Fruit fly (Drosophila melanogaster): Measurements from ENCODE around the gene CG14543.

Gene CG14543

dm6 chr3R:26081380-26081991 is 25.1 kb downstream of the CG14543 start (continued):
- TF ChIP-seq zen (tag; optimal IDR thresholded peaks at IDR 0.05) (peak; percentile 37), Abd-B (GFP tag; optimal IDR thresholded peaks at IDR 0.05) (peak; percentile 24), onecut (GFP tag; IDR thresholded peaks at IDR 0.05) (peak; percentile 42; the same call in 1 of the 2 replicates), CG17359 (tag; optimal IDR thresholded peaks at IDR 0.05) (peak; percentile 61), fd96Cb (tag; optimal IDR thresholded peaks at IDR 0.05) (peak; percentile 65), kni (GFP tag; optimal IDR thresholded peaks at IDR 0.05) (peak; percentile 27), Chrac-16 (GFP tag; optimal IDR thresholded peaks at IDR 0.05) (peak; percentile 47), CG1529 (GFP tag; optimal IDR thresholded peaks at IDR 0.05) (peak; percentile 45), Bdp1 (GFP tag; optimal IDR thresholded peaks at IDR 0.05) (peak; percentile 2), CG18619 (GFP tag; optimal IDR thresholded peaks at IDR 0.05) (no peak), CG12942 (GFP tag; optimal IDR thresholded peaks at IDR 0.05) (peak; percentile 11), CG33557 (GFP tag; optimal IDR thresholded peaks at IDR 0.05) (peak; percentile 23), aop (GFP tag; IDR thresholded peaks at IDR 0.05) (no peak), MESR4 (GFP tag; optimal IDR thresholded peaks at IDR 0.05) (no peak), Hey (tag; optimal IDR thresholded peaks at IDR 0.05) (no peak), CG7372 (GFP tag; IDR thresholded peaks at IDR 0.05) (0 out of 2 replicates have a peak, but pooled peaks have one; percentile 8), row (GFP tag; IDR thresholded peaks at IDR 0.05) (peak; percentile 57), Hand (GFP tag; optimal IDR thresholded peaks at IDR 0.05) (no peak), CG10959 (GFP tag; IDR thresholded peaks at IDR 0.05) (peak; percentile 35; the same call in 1 of the 2 replicates), croc (GFP tag; conservative IDR thresholded peaks at IDR 0.05) (peak; percentile 52; the same call in 2 of the 3 replicates), CG5245 (GFP tag; optimal IDR thresholded peaks at IDR 0.05) (peak; percentile 33), CG1603 (tag; optimal IDR thresholded peaks at IDR 0.05) (peak; percentile 51), CG9727 (GFP tag; optimal IDR thresholded peaks at IDR 0.05) (peak; percentile 69), abd-A (tag; optimal IDR thresholded peaks at IDR 0.05) (no peak), cad (GFP tag; optimal IDR thresholded peaks at IDR 0.05) (no peak), Gsc (GFP tag; IDR thresholded peaks at IDR 0.05) (no peak), ara (GFP tag; IDR thresholded peaks at IDR 0.05) (peak; percentile 69), CG30403 (GFP tag; optimal IDR thresholded peaks at IDR 0.05) (peak; percentile 50), CG17568 (GFP tag; optimal IDR thresholded peaks at IDR 0.05) (peak; percentile 30), Lhr (GFP tag; optimal IDR thresholded peaks at IDR 0.05) (peak; percentile 9), Drgx (GFP tag; IDR thresholded peaks at IDR 0.05) (0 out of 2 replicates have a peak, but pooled peaks have one; percentile 38), Ptx1 (GFP tag; IDR thresholded peaks at IDR 0.05) (peak; percentile 58), ci (GFP tag; IDR thresholded peaks at IDR 0.05) (peak; percentile 77), gro (GFP tag; optimal IDR thresholded peaks at IDR 0.05) (no peak), ind (GFP tag; optimal IDR thresholded peaks at IDR 0.05) (peak; percentile 48), D (optimal IDR thresholded peaks at IDR 0.05) (no peak), D (GFP tag; optimal IDR thresholded peaks at IDR 0.05) (peak; percentile 54), bab2 (GFP tag; optimal IDR thresholded peaks at IDR 0.05) (peak; percentile 9), bcd (GFP tag; optimal IDR thresholded peaks at IDR 0.05) (peak; percentile 38), phol (tag; optimal IDR thresholded peaks at IDR 0.05) (peak; percentile 73), CG11695 (GFP tag; IDR thresholded peaks at IDR 0.05) (peak; percentile 54; the same call in 1 of the 3 replicates), B-H1 (GFP tag; IDR thresholded peaks at IDR 0.05) (peak; percentile 47; the same call in 1 of the 3 replicates), danr (GFP tag; IDR thresholded peaks at IDR 0.05) (0 out of 2 replicates have a peak, but pooled peaks have one; percentile 31), CG11247 (GFP tag; IDR thresholded peaks at IDR 0.05) (0 out of 2 replicates have a peak, but pooled peaks have one; percentile 29), CG30431 (GFP tag; optimal IDR thresholded peaks at IDR 0.05) (peak; percentile 2), hbn (GFP tag; IDR thresholded peaks at IDR 0.05; ENCODE audit: partially characterized antibody) (no peak), CG11093 (GFP tag; IDR thresholded peaks at IDR 0.05) (peak; percentile 48; the same call in 1 of the 3 replicates), Nf-YB (GFP tag; optimal IDR thresholded peaks at IDR 0.05) (peak; percentile 32), ewg (GFP tag; optimal IDR thresholded peaks at IDR 0.05) (peak; percentile 23), CG11560 (tag; IDR thresholded peaks at IDR 0.05) (0 out of 3 replicates have a peak, but pooled peaks have one; percentile 39)
